Fruit fly (Drosophila melanogaster): ENCODE results near the gene CG15387.

CG15387 gene

DNA sequence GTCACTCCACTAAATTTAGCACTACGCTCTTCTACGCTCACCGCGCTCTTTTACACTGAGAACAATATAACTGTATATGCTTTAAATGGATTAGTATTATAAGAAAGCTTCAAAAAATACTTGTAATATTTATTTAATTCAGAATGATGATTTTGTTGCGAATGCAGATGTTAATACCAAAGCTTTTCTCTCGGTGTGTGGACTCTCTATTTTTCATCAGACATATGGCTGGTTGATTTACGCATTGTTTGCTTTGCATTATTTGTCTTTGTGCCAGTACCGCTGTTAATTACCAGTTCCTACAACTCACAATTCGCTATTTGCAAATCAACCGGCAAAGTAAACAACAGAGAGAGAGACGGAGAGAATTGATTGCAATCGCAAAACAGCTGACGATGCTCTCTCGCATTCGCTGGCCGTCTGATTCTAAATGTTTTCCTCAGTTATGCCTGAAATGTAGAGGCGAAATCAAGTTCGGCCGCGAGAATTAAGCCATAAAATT lies 4.4 kb downstream of the CG15387 start (continued):
- TF ChIP-seq Hr78 (GFP tag; optimal IDR thresholded peaks at IDR 0.05), result peak in 1 of 2 experiments; percentile 62
- TF ChIP-seq da (GFP tag; optimal IDR thresholded peaks at IDR 0.05), result peak; percentile 84
- peak; percentile 94 for TF ChIP-seq ems (GFP tag; optimal IDR thresholded peaks at IDR 0.05)
- TF ChIP-seq Hand (GFP tag; optimal IDR thresholded peaks at IDR 0.05), result peak; percentile 98
- TF ChIP-seq CG18476 (GFP tag; optimal IDR thresholded peaks at IDR 0.05), result peak; percentile 95
- peak; percentile 97 for TF ChIP-seq Sox102F (GFP tag; optimal IDR thresholded peaks at IDR 0.05)
- peak; percentile 88 for TF ChIP-seq pb (GFP tag; optimal IDR thresholded peaks at IDR 0.05)
- TF ChIP-seq Ets65A (GFP tag), result peak; percentile 99
- TF ChIP-seq E2f1 (GFP tag; IDR thresholded peaks at IDR 0.05), result peak; percentile 96
- TF ChIP-seq insv (GFP tag; optimal IDR thresholded peaks at IDR 0.05), result peak in 1 of 2 experiments; percentile 57
- TF ChIP-seq chinmo (GFP tag; IDR thresholded peaks at IDR 0.05; ENCODE audit: partially characterized antibody), result peak; percentile 91; the same call in 3 of the 4 replicates
- no peak for TF ChIP-seq prd (optimal IDR thresholded peaks at IDR 0.05)
- TF ChIP-seq prd (GFP tag; IDR thresholded peaks at IDR 0.05), result peak; percentile 98
- TF ChIP-seq Six4 (GFP tag; optimal IDR thresholded peaks at IDR 0.05), result peak; percentile 92
- peak; percentile 94 for TF ChIP-seq CG2875 (GFP tag; optimal IDR thresholded peaks at IDR 0.05)
- peak; percentile 81; the same call in 1 of the 2 replicates for TF ChIP-seq Gsc (GFP tag; IDR thresholded peaks at IDR 0.05)
- TF ChIP-seq CG10209 (GFP tag; optimal IDR thresholded peaks at IDR 0.05), result peak; percentile 98
- peak; percentile 95 for TF ChIP-seq CG11085 (GFP tag; IDR thresholded peaks at IDR 0.05)
- TF ChIP-seq esg (GFP tag; conservative IDR thresholded peaks at IDR 0.05), result peak; percentile 97
- peak; percentile 89 for TF ChIP-seq CG7987 (GFP tag; optimal IDR thresholded peaks at IDR 0.05)
- peak; percentile 91 for TF ChIP-seq Fer2 (tag; optimal IDR thresholded peaks at IDR 0.05)
- TF ChIP-seq dysf (GFP tag; IDR thresholded peaks at IDR 0.05), result peak; percentile 99
- peak; percentile 93 for TF ChIP-seq CG17568 (GFP tag; optimal IDR thresholded peaks at IDR 0.05)
- peak; percentile 92 for TF ChIP-seq CG16863 (GFP tag; optimal IDR thresholded peaks at IDR 0.05)
- peak; percentile 95 for TF ChIP-seq corto (GFP tag; optimal IDR thresholded peaks at IDR 0.05)
- TF ChIP-seq NFAT (GFP tag; IDR thresholded peaks at IDR 0.05), result peak; percentile 98
- peak; percentile 99 for TF ChIP-seq gem (tag; optimal IDR thresholded peaks at IDR 0.05)
- peak; percentile 98 for TF ChIP-seq CG12659 (GFP tag; optimal IDR thresholded peaks at IDR 0.05)
- TF ChIP-seq CG17361 (GFP tag; IDR thresholded peaks at IDR 0.05), result peak; percentile 95
- peak; percentile 98 for TF ChIP-seq Dbx (GFP tag; IDR thresholded peaks at IDR 0.05)
- peak; percentile 95 for TF ChIP-seq unpg (GFP tag; optimal IDR thresholded peaks at IDR 0.05)
- TF ChIP-seq disco-r (GFP tag; optimal IDR thresholded peaks at IDR 0.05), result peak; percentile 96

DNA sequence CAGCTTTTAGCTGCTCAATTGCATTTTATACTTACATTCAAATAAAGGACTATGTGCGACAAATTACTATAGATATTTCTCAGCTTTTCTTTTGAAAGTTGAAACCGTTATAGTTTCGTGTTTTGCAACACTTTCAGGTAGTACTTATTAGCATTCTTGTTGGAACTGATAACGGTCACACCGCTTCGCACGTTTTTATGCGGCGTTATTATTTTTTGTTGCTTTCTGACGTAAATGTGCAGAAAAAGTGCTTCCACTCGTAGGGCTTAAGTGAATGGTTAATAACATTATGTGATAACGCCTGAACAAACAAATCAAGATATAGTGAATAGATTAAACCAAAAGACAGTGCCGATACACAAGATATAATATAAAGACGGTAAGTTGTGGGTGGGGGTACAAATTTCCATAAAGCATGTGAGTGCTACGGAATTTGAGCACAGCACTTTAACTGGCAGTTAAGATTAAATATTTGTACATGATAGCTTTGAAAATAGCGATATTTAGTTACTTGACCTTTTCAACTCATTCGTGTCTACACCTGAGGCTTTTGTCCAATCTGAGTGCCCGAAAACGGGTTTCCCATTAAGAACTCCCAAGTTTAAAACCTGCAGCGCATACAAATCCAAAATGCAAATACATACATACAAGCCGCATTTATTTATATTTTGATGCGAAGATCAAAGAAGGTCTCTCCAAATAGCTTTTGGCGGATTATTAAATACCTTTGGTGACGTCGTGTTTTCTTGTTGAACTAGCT lies 5.3 kb downstream of the CG15387 start, which contains the start of gene papi:
Gene papi, plus strand, starts transcription at position 176 of the 760 bp plus-strand sequence.
- TF ChIP-seq Chrac-16 (GFP tag; optimal IDR thresholded peaks at IDR 0.05), result no peak
- peak; percentile 3 for TF ChIP-seq grau (tag; optimal IDR thresholded peaks at IDR 0.05)
- TF ChIP-seq stwl (tag; optimal IDR thresholded peaks at IDR 0.05), result peak; percentile 46
- TF ChIP-seq BEAF-32 (GFP tag; optimal IDR thresholded peaks at IDR 0.05), result peak; percentile 20
- TF ChIP-seq phol (tag; optimal IDR thresholded peaks at IDR 0.05), result peak; percentile 3
- TF ChIP-seq H2.0 (GFP tag; IDR thresholded peaks at IDR 0.05), result no peak
- TF ChIP-seq trem (tag; optimal IDR thresholded peaks at IDR 0.05), result peak; percentile 52
- TF ChIP-seq CG17829 (tag; optimal IDR thresholded peaks at IDR 0.05), result peak; percentile 13
- no peak for TF ChIP-seq CG12744 (GFP tag; optimal IDR thresholded peaks at IDR 0.05)
- TF ChIP-seq Myb (GFP tag; optimal IDR thresholded peaks at IDR 0.05), result peak; percentile 98
- peak; percentile 22 for TF ChIP-seq luna (GFP tag; optimal IDR thresholded peaks at IDR 0.05)
- peak; percentile 26 for TF ChIP-seq Sry-δ (GFP tag; optimal IDR thresholded peaks at IDR 0.05)
- peak; percentile 23 for TF ChIP-seq Side (GFP tag; optimal IDR thresholded peaks at IDR 0.05)
- no peak for TF ChIP-seq pfk (GFP tag; optimal IDR thresholded peaks at IDR 0.05)
- peak; percentile 13 for TF ChIP-seq cg (GFP tag; optimal IDR thresholded peaks at IDR 0.05)
- TF ChIP-seq dm (GFP tag; optimal IDR thresholded peaks at IDR 0.05), result peak; percentile 67
- peak in 1 of 2 experiments; percentile 92 for TF ChIP-seq insv (GFP tag; optimal IDR thresholded peaks at IDR 0.05)
- no peak for TF ChIP-seq caup (GFP tag; optimal IDR thresholded peaks at IDR 0.05; ENCODE audit: severe bottlenecking)
- peak; percentile 31; the same call in 1 of the 2 replicates for TF ChIP-seq E2f2 (GFP tag; IDR thresholded peaks at IDR 0.05)

Data from whole organism, embryonic.